Worm (Caenorhabditis elegans): Measurements from ENCODE around the gene srz-42.
A peak's percentile ranks its signal among the peaks of the same experiment; 100 is the strongest.

ce11 chrIV:14086395-14086794, 42.8 kb upstream of the srz-42 start:
- TF ChIP-seq jun-1 (tag; optimal IDR thresholded peaks at IDR 0.05), result no peak
- no peak for TF ChIP-seq nhr-237 (tag; optimal IDR thresholded peaks at IDR 0.05)
- no peak for TF ChIP-seq nhr-47 (tag; optimal IDR thresholded peaks at IDR 0.05)
- TF ChIP-seq pax-3 (tag; optimal IDR thresholded peaks at IDR 0.05), result no peak
- no peak for TF ChIP-seq unc-86 (tag; optimal IDR thresholded peaks at IDR 0.05)
- no peak for TF ChIP-seq aha-1 (tag; optimal IDR thresholded peaks at IDR 0.05)
- no peak for TF ChIP-seq fos-1 (tag; optimal IDR thresholded peaks at IDR 0.05)
- TF ChIP-seq mdl-1 (tag; optimal IDR thresholded peaks at IDR 0.05), result no peak
- peak; percentile 43 for TF ChIP-seq mep-1 (tag; optimal IDR thresholded peaks at IDR 0.05)
- TF ChIP-seq mef-2 (tag; optimal IDR thresholded peaks at IDR 0.05), result no peak
- no peak for TF ChIP-seq pqm-1 (tag; optimal IDR thresholded peaks at IDR 0.05)
- no peak for TF ChIP-seq unc-130 (tag; optimal IDR thresholded peaks at IDR 0.05)

All from whole organism, L1 larva.